Worm (Caenorhabditis elegans) whole organism, L1 larva: Measurements from ENCODE around the gene sma-10.

Source experiments
- C04F5.9 ChIP-seq: sonication (generic microtip); optimal IDR thresholded peaks from 2 replicates; lab custom pipeline; 2016; ENCODE audit warnings: missing genetic modification characterization, missing compliant biosample characterization
- C16A3.4 ChIP-seq: fragments of 150-350 bp; optimal IDR thresholded peaks from 2 replicates; lab custom pipeline; 2014; ENCODE audit warnings: missing biosample characterization, missing genetic modification characterization
- C34B4.2 ChIP-seq: sonication (generic microtip); optimal IDR thresholded peaks from 2 replicates; lab custom pipeline; 2017; ENCODE audit warnings: mild to moderate bottlenecking, missing genetic modification characterization, missing compliant biosample characterization
- F16B12.6 ChIP-seq: fragments of 150-350 bp; optimal IDR thresholded peaks from 2 replicates; lab custom pipeline; 2014; ENCODE audit warnings: missing biosample characterization, missing genetic modification characterization
- alr-1 ChIP-seq: fragments of 200-800 bp; sonication (Bioruptor generic); optimal IDR thresholded peaks from 2 replicates; lab custom pipeline; 2018; ENCODE audit warnings: borderline replicate concordance, mild to moderate bottlenecking, missing genetic modification characterization, missing compliant biosample characterization
- blmp-1 ChIP-seq: fragments of 150-350 bp; optimal IDR thresholded peaks from 2 replicates; lab custom pipeline; 2014; ENCODE audit warnings: missing biosample characterization, missing genetic modification characterization
- ceh-8 ChIP-seq: fragments of 200-800 bp; sonication (Bioruptor generic); optimal IDR thresholded peaks from 2 replicates; lab custom pipeline; 2018; ENCODE audit warnings: mild to moderate bottlenecking, missing genetic modification characterization, moderate library complexity, missing compliant biosample characterization
- ceh-82 ChIP-seq, 3 experiments: fragments of 150-350 bp in 1 of 3; sonication (generic microtip) in 2 of 3; optimal IDR thresholded peaks; 2 replicates each; lab custom pipeline; 2014 to 2017; ENCODE audit warnings: missing biosample characterization in 3 of 3, missing genetic modification characterization in 3 of 3
- ceh-88 ChIP-seq: fragments of 200-800 bp; sonication (Bioruptor generic); IDR thresholded peaks from 2 replicates; pipeline ENCODE4 v1.3.6; 2022; ENCODE audit warnings: missing genetic modification characterization, missing compliant biosample characterization
- ces-1 ChIP-seq: fragments of 150-350 bp; optimal IDR thresholded peaks from 2 replicates; lab custom pipeline; 2014; ENCODE audit warnings: missing biosample characterization, missing genetic modification reagents, missing genetic modification characterization
- dpl-1 ChIP-seq, 3 experiments: fragments of 150-350 bp in 2 of 3; sonication (generic microtip) in 1 of 3; optimal IDR thresholded peaks; 2 replicates each; lab custom pipeline; 2014 to 2017; ENCODE audit warnings: missing biosample characterization in 3 of 3, missing genetic modification characterization in 3 of 3, missing genetic modification reagents in 3 of 3
- dsc-1 ChIP-seq: sonication (generic microtip); optimal IDR thresholded peaks from 2 replicates; lab custom pipeline; 2016; ENCODE audit warnings: mild to moderate bottlenecking, missing genetic modification characterization, missing compliant biosample characterization
- efl-1 ChIP-seq, 4 experiments: fragments of 150-350 bp; optimal IDR thresholded peaks in 3 of 4; peaks in 1 of 4; 1 replicate in 1 of 4; 2 replicates in 3 of 4; lab custom pipeline; 2014; ENCODE audit warnings: missing biosample characterization in 2 of 4, missing genetic modification characterization in 2 of 4, missing genetic modification reagents in 2 of 4
- elt-3 ChIP-seq, 6 experiments: fragments of 150-350 bp in 1 of 6; sonication (generic microtip); optimal IDR thresholded peaks; 2 replicates each; lab custom pipeline; 2017 to 2018; ENCODE audit warnings: missing biosample characterization in 6 of 6, missing genetic modification characterization in 6 of 6, inconsistent platforms in 1 of 6
- fkh-10 ChIP-seq: sonication (generic microtip); optimal IDR thresholded peaks from 2 replicates; lab custom pipeline; 2017; ENCODE audit warnings: missing biosample characterization, missing genetic modification reagents, missing genetic modification characterization
- fos-1 ChIP-seq: fragments of 150-350 bp; optimal IDR thresholded peaks from 2 replicates; lab custom pipeline; 2014; ENCODE audit warnings: missing biosample characterization, missing genetic modification characterization
- hlh-17 ChIP-seq: fragments of 200-800 bp; sonication (Bioruptor generic); optimal IDR thresholded peaks from 2 replicates; lab custom pipeline; 2018; ENCODE audit warnings: missing genetic modification characterization, mild to moderate bottlenecking, missing compliant biosample characterization, moderate library complexity, borderline replicate concordance
- irx-1 ChIP-seq: sonication (generic microtip); optimal IDR thresholded peaks from 2 replicates; lab custom pipeline; 2016; ENCODE audit warnings: missing genetic modification characterization, missing compliant biosample characterization
- isw-1 ChIP-seq: fragments of 200-800 bp; sonication (Bioruptor generic); IDR thresholded peaks from 2 replicates; pipeline ENCODE4 v1.3.6; 2022; ENCODE audit warnings: missing genetic modification characterization, missing compliant biosample characterization
- jun-1 ChIP-seq: fragments of 150-350 bp; optimal IDR thresholded peaks from 2 replicates; lab custom pipeline; 2014; ENCODE audit warnings: missing biosample characterization, missing genetic modification reagents, missing genetic modification characterization
- lin-13 ChIP-seq: fragments of 150-350 bp; optimal IDR thresholded peaks from 2 replicates; lab custom pipeline; 2014; ENCODE audit warnings: missing biosample characterization, missing genetic modification reagents, missing genetic modification characterization
- lin-14 ChIP-seq: fragments of 200-800 bp; sonication (Bioruptor generic); optimal IDR thresholded peaks from 2 replicates; lab custom pipeline; 2018; ENCODE audit warnings: mild to moderate bottlenecking, missing genetic modification characterization, moderate library complexity, missing compliant biosample characterization
- lin-35 ChIP-seq, 2 experiments: fragments of 150-350 bp; optimal IDR thresholded peaks; 2 replicates each; lab custom pipeline; 2014; ENCODE audit warnings: missing biosample characterization in 2 of 2, missing genetic modification characterization in 2 of 2, missing genetic modification reagents in 2 of 2
- lin-39 ChIP-seq: fragments of 150-350 bp; optimal IDR thresholded peaks from 2 replicates; lab custom pipeline; 2014; ENCODE audit warnings: missing biosample characterization, missing genetic modification reagents, missing genetic modification characterization
- lir-3 ChIP-seq: sonication (generic microtip); optimal IDR thresholded peaks from 2 replicates; lab custom pipeline; 2016; ENCODE audit warnings: mild to moderate bottlenecking, missing genetic modification characterization, moderate library complexity, missing compliant biosample characterization; ENCODE audit not compliant: poor library complexity
- lsy-2 ChIP-seq, 2 experiments: fragments of 150-350 bp; optimal IDR thresholded peaks; 2 replicates each; lab custom pipeline; 2014; ENCODE audit warnings: missing biosample characterization in 2 of 2, missing genetic modification characterization in 2 of 2
- mep-1 ChIP-seq: fragments of 150-350 bp; optimal IDR thresholded peaks from 2 replicates; lab custom pipeline; 2014; ENCODE audit warnings: missing biosample characterization, missing genetic modification characterization
- nhr-11 ChIP-seq: fragments of 150-350 bp; optimal IDR thresholded peaks from 2 replicates; lab custom pipeline; 2014; ENCODE audit warnings: missing biosample characterization, missing genetic modification characterization
- nhr-20 ChIP-seq: sonication (generic microtip); optimal IDR thresholded peaks from 2 replicates; lab custom pipeline; 2016; ENCODE audit warnings: mild to moderate bottlenecking, missing genetic modification characterization, missing compliant biosample characterization
- nhr-237 ChIP-seq: fragments of 150-350 bp; optimal IDR thresholded peaks from 2 replicates; lab custom pipeline; 2014; ENCODE audit warnings: missing biosample characterization, missing genetic modification characterization
- nhr-47 ChIP-seq: sonication (generic microtip); optimal IDR thresholded peaks from 2 replicates; lab custom pipeline; 2016; ENCODE audit warnings: mild to moderate bottlenecking, missing genetic modification characterization, moderate library complexity, missing compliant biosample characterization
- nhr-71 ChIP-seq: sonication (generic microtip); optimal IDR thresholded peaks from 2 replicates; lab custom pipeline; 2016; ENCODE audit warnings: mild to moderate bottlenecking, missing genetic modification characterization, moderate library complexity, missing compliant biosample characterization
- nhr-85 ChIP-seq: sonication (generic microtip); peaks from one replicate; lab custom pipeline; 2016; ENCODE audit warnings: missing genetic modification characterization, inconsistent platforms, missing compliant biosample characterization
- nhr-90 ChIP-seq: sonication (generic microtip); optimal IDR thresholded peaks from 2 replicates; lab custom pipeline; 2016; ENCODE audit warnings: mild to moderate bottlenecking, missing genetic modification characterization, missing compliant biosample characterization; ENCODE audit not compliant: poor library complexity
- rnt-1 ChIP-seq: sonication (generic microtip); optimal IDR thresholded peaks from 2 replicates; lab custom pipeline; 2016; ENCODE audit warnings: mild to moderate bottlenecking, missing genetic modification characterization, moderate library complexity, missing compliant biosample characterization
- skn-1 ChIP-seq: fragments of 150-350 bp; optimal IDR thresholded peaks from 2 replicates; lab custom pipeline; 2014; ENCODE audit warnings: missing biosample characterization, missing genetic modification characterization
- snu-23 ChIP-seq: sonication (generic microtip); optimal IDR thresholded peaks from 2 replicates; lab custom pipeline; 2016; ENCODE audit warnings: missing genetic modification characterization, missing compliant biosample characterization
- sox-4 ChIP-seq: sonication (generic microtip); optimal IDR thresholded peaks from 2 replicates; lab custom pipeline; 2016; ENCODE audit warnings: missing genetic modification characterization, missing compliant biosample characterization
- sptf-1 ChIP-seq: fragments of 150-350 bp; optimal IDR thresholded peaks from 2 replicates; lab custom pipeline; 2014; ENCODE audit warnings: missing biosample characterization, missing genetic modification characterization
- sup-37 ChIP-seq: fragments of 200-800 bp; sonication (Bioruptor generic); optimal IDR thresholded peaks from 2 replicates; lab custom pipeline; 2018; ENCODE audit warnings: mild to moderate bottlenecking, missing genetic modification characterization, missing compliant biosample characterization
- swsn-7 ChIP-seq: sonication (generic microtip); optimal IDR thresholded peaks from 2 replicates; lab custom pipeline; 2016; ENCODE audit warnings: missing genetic modification characterization, missing compliant biosample characterization
- tbx-2 ChIP-seq: sonication (generic microtip); optimal IDR thresholded peaks from 2 replicates; lab custom pipeline; 2016; ENCODE audit warnings: missing genetic modification characterization, missing compliant biosample characterization
- tlp-1 ChIP-seq: fragments of 150-350 bp; optimal IDR thresholded peaks from 2 replicates; lab custom pipeline; 2014; ENCODE audit warnings: missing biosample characterization, missing genetic modification characterization
- unc-130 ChIP-seq: fragments of 150-350 bp; optimal IDR thresholded peaks from 2 replicates; lab custom pipeline; 2017; ENCODE audit warnings: missing biosample characterization, missing genetic modification characterization, inconsistent platforms
- unc-62 ChIP-seq: fragments of 150-350 bp; optimal IDR thresholded peaks from 2 replicates; lab custom pipeline; 2014; ENCODE audit warnings: missing biosample characterization, missing genetic modification reagents, missing genetic modification characterization
- unc-86 ChIP-seq: sonication (generic microtip); optimal IDR thresholded peaks from 2 replicates; lab custom pipeline; 2016; ENCODE audit warnings: missing genetic modification characterization, missing compliant biosample characterization
- xbp-1 ChIP-seq: sonication (generic microtip); optimal IDR thresholded peaks from 2 replicates; lab custom pipeline; 2016; ENCODE audit warnings: missing genetic modification characterization, missing compliant biosample characterization
- zag-1 ChIP-seq: fragments of 150-350 bp; optimal IDR thresholded peaks from 2 replicates; lab custom pipeline; 2014; ENCODE audit warnings: missing biosample characterization, missing genetic modification characterization
- ztf-11 ChIP-seq, 2 experiments: sonication (generic microtip); optimal IDR thresholded peaks; 2 replicates each; lab custom pipeline; 2016 to 2017; ENCODE audit warnings: missing genetic modification characterization in 2 of 2, missing biosample characterization in 1 of 2, missing compliant biosample characterization in 1 of 2

The sma-10 gene

DNA sequence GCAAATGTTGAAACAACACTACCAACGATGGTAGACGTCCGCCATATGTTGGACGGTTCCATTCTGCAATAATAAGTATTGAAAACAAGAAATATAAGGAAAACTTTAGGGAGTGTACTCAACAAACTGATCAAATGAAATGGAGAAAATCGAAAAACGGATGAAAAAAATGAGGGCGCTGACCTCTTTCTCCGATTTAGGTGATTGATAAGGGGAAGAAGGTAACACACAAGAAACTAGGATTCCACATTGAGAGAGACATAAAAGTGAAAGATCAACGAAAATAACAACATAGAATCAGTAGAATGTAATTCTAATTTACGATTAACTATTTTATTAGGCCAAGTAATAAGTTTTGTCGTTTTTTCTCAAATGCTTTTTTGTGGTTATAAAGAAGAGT lies 15.1 kb upstream of the sma-10 start, which contains the start of gene dpy-9:
Gene dpy-9, minus strand, starts transcription at position 63 of the 400 bp plus-strand sequence.
- TF ChIP-seq irx-1 (no peak), unc-130 (tag; lab: Kevin White, UChicago) (no peak), snu-23 (GFP tag; lab: Kevin White, UChicago) (no peak), hlh-17 (GFP tag; lab: Kevin White, UChicago) (no peak), elt-3 (tag; optimal IDR thresholded peaks at IDR 0.05; lab: Kevin White, UChicago) (peak in 1 of 6 experiments; percentile 50), C34B4.2 (tag; lab: Kevin White, UChicago) (no peak), blmp-1 (tag; lab: Kevin White, UChicago) (peak; percentile 96), lir-3 (tag; lab: Kevin White, UChicago) (no peak)

DNA sequence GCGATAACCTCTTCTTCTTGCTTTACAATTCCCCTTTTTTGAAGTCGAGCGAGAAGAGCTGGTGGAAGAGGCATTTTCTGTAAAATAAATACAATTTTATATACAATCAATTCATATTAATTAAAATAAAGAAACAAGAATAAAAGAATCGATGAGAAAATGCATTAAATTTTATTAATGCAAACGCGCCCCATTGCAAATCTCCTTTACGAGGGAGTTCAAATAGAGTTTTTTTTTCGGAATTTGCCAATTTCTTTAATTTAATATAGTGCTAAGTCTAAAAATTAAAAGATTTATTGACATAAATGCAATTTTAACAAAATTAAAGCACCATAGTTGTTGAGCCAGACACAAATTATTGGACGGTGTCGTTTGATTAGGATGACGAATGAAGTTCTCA lies 12.6 kb upstream of the sma-10 start, which contains the start of gene pqbp-1.1:
Gene pqbp-1.1, minus strand, starts transcription at position 77 of the 400 bp plus-strand sequence.
- TF ChIP-seq C34B4.2 (tag; lab: Kevin White, UChicago) (no peak), C16A3.4 (tag; lab: Kevin White, UChicago) (peak; percentile 58), C04F5.9 (tag; lab: Kevin White, UChicago) (peak; percentile 39), alr-1 (no peak), F16B12.6 (peak; percentile 4), elt-3 (tag; optimal IDR thresholded peaks at IDR 0.05; lab: Kevin White, UChicago) (peak in 1 of 6 experiments; percentile 24), ceh-8 (GFP tag; lab: Kevin White, UChicago) (no peak), dpl-1 (GFP tag; optimal IDR thresholded peaks at IDR 0.05; lab: Kevin White, UChicago) (peak; percentile 89 to 95 (median 92)), lir-3 (tag; lab: Kevin White, UChicago) (no peak), nhr-20 (tag; lab: Kevin White, UChicago) (peak; percentile 58), unc-130 (tag; lab: Kevin White, UChicago) (no peak), nhr-47 (tag; lab: Kevin White, UChicago) (peak; percentile 77), ceh-82 (tag; optimal IDR thresholded peaks at IDR 0.05; lab: Kevin White, UChicago) (peak; percentile 15 to 58 (median 29)), nhr-71 (tag; lab: Kevin White, UChicago) (peak; percentile 75), nhr-85 (tag; lab: Kevin White, UChicago) (peak; percentile 50), xbp-1 (peak; percentile 64), tbx-2 (tag; lab: Kevin White, UChicago) (peak; percentile 59), lin-13 (GFP tag; lab: Kevin White, UChicago) (peak; percentile 18), ztf-11 (tag; optimal IDR thresholded peaks at IDR 0.05; lab: Kevin White, UChicago) (no peak), sptf-1 (tag; lab: Kevin White, UChicago) (no peak), lsy-2 (tag; optimal IDR thresholded peaks at IDR 0.05; lab: Kevin White, UChicago) (peak; percentile 76 to 82), lin-14 (peak; percentile 71), nhr-237 (tag; lab: Kevin White, UChicago) (peak; percentile 23), ces-1 (GFP tag; lab: Kevin White, UChicago) (peak; percentile 18), zag-1 (tag; lab: Kevin White, UChicago) (no peak), lin-39 (tag; lab: Kevin White, UChicago) (peak; percentile 33), unc-62 (no peak), swsn-7 (tag; lab: Kevin White, UChicago) (peak; percentile 55), lin-35 (GFP tag; optimal IDR thresholded peaks at IDR 0.05; lab: Kevin White, UChicago) (peak; percentile 95 to 97), tlp-1 (no peak), nhr-90 (tag; lab: Kevin White, UChicago) (peak; percentile 59), efl-1 (optimal IDR thresholded peaks at IDR 0.05; lab: Kevin White, UChicago) (peak; percentile 69 to 94), efl-1 (GFP tag; optimal IDR thresholded peaks at IDR 0.05 in 1 of 2; lab: Kevin White, UChicago) (peak; percentile 95 to 99), unc-86 (tag; lab: Kevin White, UChicago) (peak; percentile 43), ceh-88 (no peak), sox-4 (tag; lab: Kevin White, UChicago) (no peak), skn-1 (tag; lab: Kevin White, UChicago) (peak; percentile 41), isw-1 (GFP tag; lab: Robert Waterston, UW) (peak; percentile 58), fos-1 (tag; lab: Kevin White, UChicago) (peak; percentile 42), mep-1 (peak; percentile 66), jun-1 (peak; percentile 3), fkh-10 (GFP tag; lab: Kevin White, UChicago) (peak; percentile 42), rnt-1 (tag; lab: Kevin White, UChicago) (peak; percentile 18), snu-23 (GFP tag; lab: Kevin White, UChicago) (peak; percentile 67), nhr-11 (tag; lab: Kevin White, UChicago) (no peak), irx-1 (peak; percentile 32), dsc-1 (peak; percentile 51), sup-37 (GFP tag; lab: Kevin White, UChicago) (no peak)
